Fruit fly (Drosophila melanogaster) whole organism, embryonic: ENCODE measurements around the gene Tcs3.

Source experiments
- Atf6 ChIP-seq: fragments of 200-800 bp; sonication (Bioruptor generic); IDR thresholded peaks from 2 replicates; pipeline ENCODE4 v1.3.6; 2022; ENCODE audit warnings: missing biosample characterization, missing genetic modification characterization
- CG11247 ChIP-seq: fragments of 200-800 bp; sonication (Bioruptor generic); IDR thresholded peaks from 2 replicates; pipeline ENCODE4 v1.3.6; 2022; ENCODE audit warnings: missing biosample characterization, missing genetic modification characterization
- CG12659 ChIP-seq: fragments of 200-800 bp; sonication (Bioruptor generic); optimal IDR thresholded peaks from 3 replicates; lab custom pipeline; 2017; ENCODE audit warnings: mild to moderate bottlenecking, missing biosample characterization, missing genetic modification reagents, missing genetic modification characterization
- CG12942 ChIP-seq: fragments of 200-800 bp; sonication (Bioruptor generic); optimal IDR thresholded peaks from 3 replicates; lab custom pipeline; 2016; ENCODE audit warnings: missing biosample characterization, missing genetic modification characterization
- CG14014 ChIP-seq: fragments of 200-800 bp; sonication (Bioruptor generic); IDR thresholded peaks from 2 replicates; pipeline ENCODE4 v1.3.6; 2022; ENCODE audit warnings: missing biosample characterization, missing genetic modification characterization
- CG14710 ChIP-seq: fragments of 200-800 bp; sonication (Bioruptor generic); optimal IDR thresholded peaks from 3 replicates; lab custom pipeline; 2019; ENCODE audit warnings: missing biosample characterization, mild to moderate bottlenecking, missing genetic modification characterization, moderate library complexity
- CG15514 ChIP-seq: fragments of 200-800 bp; sonication (Bioruptor generic); optimal IDR thresholded peaks from 3 replicates; lab custom pipeline; 2017; ENCODE audit warnings: missing biosample characterization, missing genetic modification characterization, mild to moderate bottlenecking, moderate library complexity, missing genetic modification reagents
- CG15601 ChIP-seq: fragments of 200-800 bp; sonication (Bioruptor generic); optimal IDR thresholded peaks from 3 replicates; lab custom pipeline; 2019; ENCODE audit warnings: missing biosample characterization, mild to moderate bottlenecking, missing genetic modification characterization, moderate library complexity
- CG15696 ChIP-seq: fragments of 200-800 bp; sonication (Bioruptor generic); optimal IDR thresholded peaks from 2 replicates; lab custom pipeline; 2019; ENCODE audit warnings: missing biosample characterization, mild to moderate bottlenecking, missing genetic modification characterization, moderate library complexity
- CG1647 ChIP-seq: fragments of 200-800 bp; sonication (Bioruptor generic); optimal IDR thresholded peaks from 3 replicates; lab custom pipeline; 2016; ENCODE audit warnings: missing biosample characterization, missing genetic modification characterization
- CG17328 ChIP-seq: fragments of 200-800 bp; sonication (Bioruptor generic); IDR thresholded peaks from 2 replicates; pipeline ENCODE4 v1.3.6; 2022; ENCODE audit warnings: missing biosample characterization, missing genetic modification characterization
- CG17568 ChIP-seq: fragments of 200-800 bp; sonication (Bioruptor generic); optimal IDR thresholded peaks from 2 replicates; lab custom pipeline; 2018; ENCODE audit warnings: missing biosample characterization, mild to moderate bottlenecking, missing genetic modification characterization, moderate library complexity
- CG2678 ChIP-seq: fragments of 200-800 bp; sonication (Bioruptor generic); optimal IDR thresholded peaks from 3 replicates; lab custom pipeline; 2019; ENCODE audit warnings: missing biosample characterization, mild to moderate bottlenecking, missing genetic modification characterization, moderate library complexity
- CG30403 ChIP-seq: fragments of 200-800 bp; sonication (Bioruptor generic); optimal IDR thresholded peaks from 3 replicates; lab custom pipeline; 2016; ENCODE audit warnings: missing biosample characterization, missing genetic modification characterization
- CG3838 ChIP-seq: fragments of 200-800 bp; sonication (Bioruptor generic); optimal IDR thresholded peaks from 3 replicates; lab custom pipeline; 2016; ENCODE audit warnings: missing biosample characterization, missing genetic modification characterization
- CG42726 ChIP-seq: fragments of 200-800 bp; sonication (Bioruptor generic); IDR thresholded peaks from 2 replicates; pipeline ENCODE4 v1.3.6; 2022; ENCODE audit warnings: missing biosample characterization, missing genetic modification characterization; ENCODE audit not compliant: partially characterized antibody
- CG6683 ChIP-seq: fragments of 200-800 bp; sonication (Bioruptor generic); optimal IDR thresholded peaks from 2 replicates; lab custom pipeline; 2017; ENCODE audit warnings: missing biosample characterization, mild to moderate bottlenecking, missing genetic modification characterization, missing genetic modification reagents
- CG7556 ChIP-seq: fragments of 200-800 bp; sonication (Bioruptor generic); optimal IDR thresholded peaks from 2 replicates; lab custom pipeline; 2017; ENCODE audit warnings: missing biosample characterization, mild to moderate bottlenecking, missing genetic modification characterization
- CG7786 ChIP-seq: fragments of 200-800 bp; sonication (Bioruptor generic); optimal IDR thresholded peaks from 2 replicates; lab custom pipeline; 2016; ENCODE audit warnings: missing biosample characterization, missing genetic modification characterization
- CG7987 ChIP-seq: fragments of 200-800 bp; sonication (Bioruptor generic); optimal IDR thresholded peaks from 2 replicates; lab custom pipeline; 2018; ENCODE audit warnings: missing biosample characterization, mild to moderate bottlenecking, missing genetic modification characterization, moderate library complexity
- CG9215 ChIP-seq: fragments of 200-800 bp; sonication (Bioruptor generic); IDR thresholded peaks from 2 replicates; pipeline ENCODE4 v1.3.6; 2022; ENCODE audit warnings: missing biosample characterization, missing genetic modification characterization
- CG9437 ChIP-seq: fragments of 200-800 bp; sonication (Bioruptor generic); optimal IDR thresholded peaks from 2 replicates; lab custom pipeline; 2018; ENCODE audit warnings: missing biosample characterization, mild to moderate bottlenecking, missing genetic modification characterization
- CG9876 ChIP-seq: fragments of 200-800 bp; sonication (Bioruptor generic); optimal IDR thresholded peaks from 2 replicates; lab custom pipeline; 2016; ENCODE audit warnings: missing biosample characterization, missing genetic modification characterization
- CG9932 ChIP-seq: fragments of 200-800 bp; sonication (Bioruptor generic); IDR thresholded peaks from 2 replicates; pipeline ENCODE4 v1.3.6; 2022; ENCODE audit warnings: missing biosample characterization, missing genetic modification characterization
- Dad ChIP-seq: fragments of 200-800 bp; sonication (Bioruptor generic); optimal IDR thresholded peaks from 3 replicates; lab custom pipeline; 2016; ENCODE audit warnings: missing biosample characterization, missing genetic modification characterization
- Doc2 ChIP-seq: fragments of 200-800 bp; sonication (Bioruptor generic); IDR thresholded peaks from 2 replicates; pipeline ENCODE4 v1.3.6; 2022; ENCODE audit warnings: missing biosample characterization, missing genetic modification characterization
- Doc3 ChIP-seq: fragments of 200-800 bp; sonication (Bioruptor generic); IDR thresholded peaks from 3 replicates; pipeline ENCODE4 v1.3.6; 2022; ENCODE audit warnings: missing biosample characterization, missing genetic modification characterization; ENCODE audit not compliant: partially characterized antibody
- Ets65A ChIP-seq: fragments of 200-800 bp; sonication (Bioruptor generic); peaks from one replicate; lab custom pipeline; 2016; ENCODE audit warnings: missing biosample characterization, missing genetic modification characterization
- MBD-R2 ChIP-seq: fragments of 200-800 bp; sonication (Bioruptor generic); IDR thresholded peaks from 2 replicates; pipeline ENCODE4 v1.3.6; 2022; ENCODE audit warnings: missing biosample characterization, missing genetic modification characterization
- Med ChIP-seq: fragments of 200-800 bp; sonication (Bioruptor generic); peaks from one replicate; lab custom pipeline; 2016; ENCODE audit warnings: missing biosample characterization, missing genetic modification characterization, mild to moderate bottlenecking, inconsistent platforms, moderate library complexity
- Nf-YA ChIP-seq: fragments of 200-800 bp; sonication (Bioruptor generic); IDR thresholded peaks from 2 replicates; pipeline ENCODE4 v1.3.6; 2022; ENCODE audit warnings: missing biosample characterization, missing genetic modification characterization
- Oli ChIP-seq: fragments of 200-800 bp; sonication (Bioruptor generic); optimal IDR thresholded peaks from 2 replicates; lab custom pipeline; 2018; ENCODE audit warnings: missing biosample characterization, mild to moderate bottlenecking, missing genetic modification characterization, moderate library complexity
- Optix ChIP-seq: fragments of 200-800 bp; sonication (Bioruptor generic); IDR thresholded peaks from 3 replicates; pipeline ENCODE4 v1.3.6; 2022; ENCODE audit warnings: missing biosample characterization, missing genetic modification characterization
- Poxn ChIP-seq: fragments of 200-800 bp; sonication (Bioruptor generic); IDR thresholded peaks from 2 replicates; pipeline ENCODE4 v1.3.6; 2022; ENCODE audit warnings: missing biosample characterization, missing genetic modification characterization
- Tbp ChIP-seq: fragments of >200 bp; optimal IDR thresholded peaks from 2 replicates; lab custom pipeline; 2018; ENCODE audit warnings: missing biosample characterization, missing genetic modification characterization
- ab ChIP-seq: fragments of 200-800 bp; sonication (Bioruptor generic); optimal IDR thresholded peaks from 2 replicates; lab custom pipeline; 2016; ENCODE audit warnings: missing biosample characterization, missing genetic modification characterization
- al ChIP-seq: fragments of 200-800 bp; sonication (Bioruptor generic); IDR thresholded peaks from 2 replicates; pipeline ENCODE4 v1.3.6; 2022; ENCODE audit warnings: missing biosample characterization, missing genetic modification characterization
- ap ChIP-seq: fragments of 200-800 bp; sonication (Bioruptor generic); IDR thresholded peaks from 2 replicates; pipeline ENCODE4 v1.3.6; 2022; ENCODE audit warnings: missing biosample characterization, missing genetic modification characterization
- ara ChIP-seq: fragments of 200-800 bp; sonication (Bioruptor generic); IDR thresholded peaks from 2 replicates; pipeline ENCODE4 v1.3.6; 2022; ENCODE audit warnings: missing biosample characterization, missing genetic modification characterization
- crc ChIP-seq: fragments of 200-800 bp; sonication (Bioruptor generic); optimal IDR thresholded peaks from 2 replicates; lab custom pipeline; 2016; ENCODE audit warnings: missing biosample characterization, missing genetic modification characterization
- dmrt11E ChIP-seq: fragments of 200-800 bp; sonication (Bioruptor generic); optimal IDR thresholded peaks from 3 replicates; lab custom pipeline; 2018; ENCODE audit warnings: missing biosample characterization, mild to moderate bottlenecking, missing genetic modification characterization, moderate library complexity
- exex ChIP-seq: fragments of 200-800 bp; sonication (Bioruptor generic); optimal IDR thresholded peaks from 4 replicates; lab custom pipeline; 2018; ENCODE audit warnings: missing biosample characterization, mild to moderate bottlenecking, missing genetic modification characterization, moderate library complexity
- gt ChIP-seq: fragments of 200-800 bp; sonication (Bioruptor generic); IDR thresholded peaks from 2 replicates; pipeline ENCODE4 v1.3.6; 2022; ENCODE audit warnings: missing biosample characterization, missing genetic modification characterization
- ham ChIP-seq: fragments of 200-800 bp; sonication (Bioruptor generic); IDR thresholded peaks from 2 replicates; pipeline ENCODE4 v1.3.6; 2022; ENCODE audit warnings: missing biosample characterization, missing genetic modification characterization
- jing ChIP-seq: fragments of 200-800 bp; sonication (Bioruptor generic); optimal IDR thresholded peaks from 2 replicates; lab custom pipeline; 2018; ENCODE audit warnings: missing biosample characterization, mild to moderate bottlenecking, missing genetic modification characterization
- lilli ChIP-seq: fragments of 200-800 bp; sonication (Bioruptor generic); optimal IDR thresholded peaks from 3 replicates; lab custom pipeline; 2016; ENCODE audit warnings: missing biosample characterization, missing genetic modification characterization
- pzg ChIP-seq: fragments of 200-800 bp; sonication (Bioruptor generic); optimal IDR thresholded peaks from 3 replicates; lab custom pipeline; 2018; ENCODE audit warnings: missing biosample characterization, mild to moderate bottlenecking, missing genetic modification characterization, moderate library complexity
- schlank ChIP-seq: fragments of 200-800 bp; sonication (Bioruptor generic); optimal IDR thresholded peaks from 2 replicates; lab custom pipeline; 2018; ENCODE audit warnings: missing biosample characterization, mild to moderate bottlenecking, missing genetic modification characterization
- sens ChIP-seq: fragments of 200-800 bp; sonication (Bioruptor generic); peaks from one replicate; lab custom pipeline; 2016; ENCODE audit warnings: missing biosample characterization, missing genetic modification characterization
- ssp ChIP-seq: fragments of 200-800 bp; sonication (Bioruptor generic); IDR thresholded peaks from 2 replicates; pipeline ENCODE4 v1.3.6; 2022; ENCODE audit warnings: missing biosample characterization, missing genetic modification characterization
- twi ChIP-seq: fragments of 200-800 bp; optimal IDR thresholded peaks from 2 replicates; lab custom pipeline; 2019; ENCODE audit warnings: missing biosample characterization, mild to moderate bottlenecking, missing genetic modification characterization, moderate library complexity
- wek ChIP-seq: fragments of 200-800 bp; sonication (Bioruptor generic); optimal IDR thresholded peaks from 3 replicates; lab custom pipeline; 2018; ENCODE audit warnings: missing biosample characterization, mild to moderate bottlenecking, missing genetic modification characterization, moderate library complexity
- z ChIP-seq: fragments of 200-800 bp; sonication (Bioruptor generic); IDR thresholded peaks from 3 replicates; pipeline ENCODE4 v1.3.6; 2022; ENCODE audit warnings: missing biosample characterization, missing genetic modification characterization

Tcs3 gene

DNA sequence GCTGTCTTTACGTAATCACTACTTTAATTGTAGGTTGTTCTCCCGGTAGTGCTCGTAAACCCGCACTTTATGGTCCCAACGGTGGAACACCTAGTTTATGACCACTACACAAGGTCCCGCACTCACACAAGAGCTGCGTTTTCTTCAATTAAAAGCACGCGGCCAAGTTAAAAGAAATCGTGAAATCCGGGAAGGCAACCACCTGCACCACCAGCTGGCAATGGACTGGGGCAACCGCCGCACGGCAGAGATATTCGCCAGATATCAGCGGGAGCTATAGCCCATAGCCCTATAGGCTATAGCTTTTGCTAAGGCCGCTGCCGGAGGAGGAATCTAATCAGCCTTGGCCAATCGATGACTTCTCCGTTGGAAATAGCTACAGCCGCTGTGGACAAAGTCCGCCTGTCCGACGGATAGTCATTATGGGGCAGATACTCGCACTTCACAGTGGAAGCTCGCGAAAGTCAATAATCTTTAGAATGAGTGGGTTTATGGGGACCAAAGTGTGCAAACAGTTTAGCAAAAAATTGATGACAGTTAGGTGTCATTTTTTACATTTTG lies 32.4 kb downstream of the Tcs3 start (continued):
- TF ChIP-seq schlank (tag; lab: Kevin White, UChicago) = no peak
- no peak for TF ChIP-seq al (GFP tag; lab: Robert Waterston, UW)
- no peak for TF ChIP-seq ssp (GFP tag; lab: Robert Waterston, UW)
- peak; percentile 44 for TF ChIP-seq sens (GFP tag; lab: Kevin White, UChicago)
- TF ChIP-seq Ets65A (GFP tag; lab: Kevin White, UChicago) = no peak
- no peak for TF ChIP-seq CG14710 (tag; lab: Kevin White, UChicago)
- no peak for TF ChIP-seq CG9932 (GFP tag; lab: Robert Waterston, UW)
- no peak for TF ChIP-seq Optix (GFP tag; lab: Robert Waterston, UW)
- TF ChIP-seq pzg (GFP tag; lab: Kevin White, UChicago) = no peak
- TF ChIP-seq CG12659 (GFP tag; lab: Kevin White, UChicago) = no peak
- no peak for TF ChIP-seq CG6683
- no peak for TF ChIP-seq Poxn (GFP tag; lab: Robert Waterston, UW)
- TF ChIP-seq CG2678 (tag; lab: Kevin White, UChicago) = peak; percentile 3
- no peak for TF ChIP-seq ab (GFP tag; lab: Kevin White, UChicago)
- no peak for TF ChIP-seq twi
- TF ChIP-seq CG42726 (GFP tag; lab: Robert Waterston, UW) = no peak
- TF ChIP-seq CG3838 = no peak
- no peak for TF ChIP-seq CG15601 (tag; lab: Kevin White, UChicago)
- no peak for TF ChIP-seq jing (GFP tag; lab: Kevin White, UChicago)
- TF ChIP-seq CG9876 = no peak
- TF ChIP-seq Nf-YA (GFP tag; lab: Robert Waterston, UW) = no peak
- no peak for TF ChIP-seq CG7786 (GFP tag; lab: Kevin White, UChicago)
- no peak for TF ChIP-seq MBD-R2
- TF ChIP-seq Oli (tag; lab: Kevin White, UChicago) = no peak
- TF ChIP-seq gt (GFP tag; lab: Robert Waterston, UW) = no peak
- no peak for TF ChIP-seq CG1647 (GFP tag; lab: Kevin White, UChicago)
- no peak for TF ChIP-seq crc
- TF ChIP-seq CG12942 (GFP tag; lab: Kevin White, UChicago) = no peak
- no peak for TF ChIP-seq CG17568
- TF ChIP-seq ham (GFP tag; lab: Robert Waterston, UW) = no peak
- no peak for TF ChIP-seq CG7556 (GFP tag; lab: Kevin White, UChicago)
- TF ChIP-seq dmrt11E = no peak
- no peak for TF ChIP-seq ap (GFP tag; lab: Robert Waterston, UW)
- no peak for TF ChIP-seq CG30403
- no peak for TF ChIP-seq lilli (GFP tag; lab: Kevin White, UChicago)

DNA sequence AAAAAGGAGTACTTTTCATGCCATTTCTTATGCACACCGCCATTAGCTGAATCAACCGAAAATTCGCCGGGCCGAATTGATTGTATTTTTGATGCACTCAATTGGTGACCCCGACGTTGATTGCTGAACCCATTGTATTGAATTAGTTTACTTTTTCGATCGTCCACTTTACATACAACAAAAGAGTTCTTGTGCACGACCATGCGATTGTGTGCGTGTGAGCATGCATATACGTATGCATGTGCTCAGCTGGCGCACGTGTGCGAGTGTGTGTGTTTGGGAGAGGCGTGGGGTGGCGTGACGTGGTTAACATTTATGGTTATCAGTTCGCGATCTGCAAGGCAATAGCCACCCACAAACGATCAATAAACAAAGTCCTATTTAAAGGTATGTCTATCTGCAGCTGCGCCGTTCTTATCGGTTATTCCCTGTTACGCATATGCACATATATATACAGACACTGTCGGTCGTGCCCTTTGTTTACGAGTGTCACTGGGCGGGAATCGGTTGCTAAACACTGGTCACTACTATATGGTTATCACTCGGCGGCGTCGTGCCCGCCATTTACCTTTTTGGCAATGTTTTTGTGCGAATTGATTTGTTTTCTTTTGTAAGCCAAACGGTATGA lies 33.6 kb downstream of the Tcs3 start:
- TF ChIP-seq CG9215 = no peak
- no peak for TF ChIP-seq gt (GFP tag; lab: Robert Waterston, UW)
- no peak for TF ChIP-seq z
- no peak for TF ChIP-seq CG14014 (GFP tag; lab: Robert Waterston, UW)
- no peak for TF ChIP-seq CG15696
- 0 out of 2 replicates have a peak, but pooled peaks have one; percentile 30 for TF ChIP-seq Atf6 (GFP tag; lab: Robert Waterston, UW)
- no peak for TF ChIP-seq wek (GFP tag; lab: Kevin White, UChicago)
- peak; percentile 5 for TF ChIP-seq exex (tag; lab: Kevin White, UChicago)
- TF ChIP-seq Tbp (GFP tag; lab: Kevin White, UChicago) = no peak
- no peak for TF ChIP-seq Doc3 (GFP tag; lab: Robert Waterston, UW)
- TF ChIP-seq CG15514 = no peak
- TF ChIP-seq Dad (GFP tag; lab: Kevin White, UChicago) = no peak
- TF ChIP-seq CG11247 = no peak
- TF ChIP-seq CG17328 = no peak
- TF ChIP-seq CG9437 (GFP tag; lab: Kevin White, UChicago) = no peak
- TF ChIP-seq ara (GFP tag; lab: Robert Waterston, UW) = no peak
- TF ChIP-seq CG7987 = peak; percentile 67
- no peak for TF ChIP-seq Med (GFP tag; lab: Kevin White, UChicago)
- no peak for TF ChIP-seq Doc2 (GFP tag; lab: Robert Waterston, UW)
